Fruit fly (Drosophila melanogaster): ENCODE measurements around the gene CG14286.
A peak's percentile ranks its signal among the peaks of the same experiment; 100 is the strongest.

dm6 chr3R:18985114-18985785 is 38.6 kb upstream of the CG14286 start:
- TF ChIP-seq pan (optimal IDR thresholded peaks at IDR 0.05) (no peak), sage (GFP tag; optimal IDR thresholded peaks at IDR 0.05) (peak; percentile 28), tai (GFP tag; optimal IDR thresholded peaks at IDR 0.05) (no peak), h (GFP tag; optimal IDR thresholded peaks at IDR 0.05) (peak; percentile 77), dsf (GFP tag; optimal IDR thresholded peaks at IDR 0.05; ENCODE audit: borderline replicate concordance) (peak; percentile 3), dl (GFP tag; optimal IDR thresholded peaks at IDR 0.05; ENCODE audit: insufficient read depth in 1 of 2, partially characterized antibody in 2 of 2) (no peak), N (GFP tag; optimal IDR thresholded peaks at IDR 0.05) (no peak), Rel (GFP tag; optimal IDR thresholded peaks at IDR 0.05) (no peak), Rel (tag; optimal IDR thresholded peaks at IDR 0.05) (peak; percentile 96), dmrt93B (GFP tag; optimal IDR thresholded peaks at IDR 0.05) (peak; percentile 89), br (GFP tag; optimal IDR thresholded peaks at IDR 0.05) (peak; percentile 59)

All from whole organism, wandering third instar larva.